Worm (Caenorhabditis elegans) whole organism, L1 larva: ENCODE measurements around the gene ttr-19.

Experiments
- C04F5.9 ChIP-seq: sonication (generic microtip); optimal IDR thresholded peaks from 2 replicates; lab custom pipeline; 2016; ENCODE audit warnings: missing genetic modification characterization, missing compliant biosample characterization
- C16A3.4 ChIP-seq: fragments of 150-350 bp; optimal IDR thresholded peaks from 2 replicates; lab custom pipeline; 2014; ENCODE audit warnings: missing biosample characterization, missing genetic modification characterization
- C34B4.2 ChIP-seq: sonication (generic microtip); optimal IDR thresholded peaks from 2 replicates; lab custom pipeline; 2017; ENCODE audit warnings: mild to moderate bottlenecking, missing genetic modification characterization, missing compliant biosample characterization
- Y116A8C.19 ChIP-seq: sonication (generic microtip); optimal IDR thresholded peaks from 2 replicates; lab custom pipeline; 2016; ENCODE audit warnings: missing compliant biosample characterization, missing genetic modification characterization, borderline replicate concordance
- aly-2 ChIP-seq: fragments of 150-350 bp; optimal IDR thresholded peaks from 2 replicates; lab custom pipeline; 2014; ENCODE audit warnings: missing biosample characterization, missing genetic modification characterization
- ama-1 ChIP-seq: fragments of 150-350 bp; optimal IDR thresholded peaks from 2 replicates; lab custom pipeline; 2014
- blmp-1 ChIP-seq: fragments of 150-350 bp; optimal IDR thresholded peaks from 2 replicates; lab custom pipeline; 2014; ENCODE audit warnings: missing biosample characterization, missing genetic modification characterization
- ceh-63 ChIP-seq: fragments of 200-800 bp; sonication (Bioruptor generic); optimal IDR thresholded peaks from 2 replicates; lab custom pipeline; 2018; ENCODE audit warnings: mild to moderate bottlenecking, missing genetic modification characterization, missing compliant biosample characterization
- ceh-8 ChIP-seq: fragments of 200-800 bp; sonication (Bioruptor generic); optimal IDR thresholded peaks from 2 replicates; lab custom pipeline; 2018; ENCODE audit warnings: mild to moderate bottlenecking, missing genetic modification characterization, moderate library complexity, missing compliant biosample characterization
- ceh-82 ChIP-seq, 3 experiments: fragments of 150-350 bp in 1 of 3; sonication (generic microtip) in 2 of 3; optimal IDR thresholded peaks; 2 replicates each; lab custom pipeline; 2014 to 2017; ENCODE audit warnings: missing biosample characterization in 3 of 3, missing genetic modification characterization in 3 of 3
- ceh-88 ChIP-seq: fragments of 200-800 bp; sonication (Bioruptor generic); IDR thresholded peaks from 2 replicates; pipeline ENCODE4 v1.3.6; 2022; ENCODE audit warnings: missing genetic modification characterization, missing compliant biosample characterization
- ceh-90 ChIP-seq: sonication (generic microtip); optimal IDR thresholded peaks from 2 replicates; lab custom pipeline; 2016; ENCODE audit warnings: missing genetic modification characterization, missing compliant biosample characterization
- ces-1 ChIP-seq: fragments of 150-350 bp; optimal IDR thresholded peaks from 2 replicates; lab custom pipeline; 2014; ENCODE audit warnings: missing biosample characterization, missing genetic modification reagents, missing genetic modification characterization
- dsc-1 ChIP-seq: sonication (generic microtip); optimal IDR thresholded peaks from 2 replicates; lab custom pipeline; 2016; ENCODE audit warnings: mild to moderate bottlenecking, missing genetic modification characterization, missing compliant biosample characterization
- efl-1 ChIP-seq, 4 experiments: fragments of 150-350 bp; optimal IDR thresholded peaks in 3 of 4; peaks in 1 of 4; 1 replicate in 1 of 4; 2 replicates in 3 of 4; lab custom pipeline; 2014; ENCODE audit warnings: missing biosample characterization in 2 of 4, missing genetic modification characterization in 2 of 4, missing genetic modification reagents in 2 of 4
- egl-13 ChIP-seq: sonication (generic microtip); optimal IDR thresholded peaks from 2 replicates; lab custom pipeline; 2016; ENCODE audit warnings: missing genotype, missing genetic modification reagents, missing genetic modification characterization, missing compliant biosample characterization
- ets-5 ChIP-seq: fragments of 200-800 bp; sonication (Bioruptor generic); IDR thresholded peaks from 2 replicates; pipeline ENCODE4 v1.3.6; 2022; ENCODE audit warnings: missing genetic modification characterization, missing compliant biosample characterization
- fkh-10 ChIP-seq: sonication (generic microtip); optimal IDR thresholded peaks from 2 replicates; lab custom pipeline; 2017; ENCODE audit warnings: missing biosample characterization, missing genetic modification reagents, missing genetic modification characterization
- fos-1 ChIP-seq: fragments of 150-350 bp; optimal IDR thresholded peaks from 2 replicates; lab custom pipeline; 2014; ENCODE audit warnings: missing biosample characterization, missing genetic modification characterization
- grh-1 ChIP-seq: fragments of 200-800 bp; sonication (Bioruptor generic); IDR thresholded peaks from 2 replicates; pipeline ENCODE4 v1.3.6; 2022; ENCODE audit warnings: missing genetic modification reagents, missing genetic modification characterization, missing compliant biosample characterization
- hlh-17 ChIP-seq: fragments of 200-800 bp; sonication (Bioruptor generic); optimal IDR thresholded peaks from 2 replicates; lab custom pipeline; 2018; ENCODE audit warnings: missing genetic modification characterization, mild to moderate bottlenecking, missing compliant biosample characterization, moderate library complexity, borderline replicate concordance
- jun-1 ChIP-seq: fragments of 150-350 bp; optimal IDR thresholded peaks from 2 replicates; lab custom pipeline; 2014; ENCODE audit warnings: missing biosample characterization, missing genetic modification reagents, missing genetic modification characterization
- lin-13 ChIP-seq: fragments of 150-350 bp; optimal IDR thresholded peaks from 2 replicates; lab custom pipeline; 2014; ENCODE audit warnings: missing biosample characterization, missing genetic modification reagents, missing genetic modification characterization
- lin-14 ChIP-seq: fragments of 200-800 bp; sonication (Bioruptor generic); optimal IDR thresholded peaks from 2 replicates; lab custom pipeline; 2018; ENCODE audit warnings: mild to moderate bottlenecking, missing genetic modification characterization, moderate library complexity, missing compliant biosample characterization
- lsy-2 ChIP-seq, 2 experiments: fragments of 150-350 bp; optimal IDR thresholded peaks; 2 replicates each; lab custom pipeline; 2014; ENCODE audit warnings: missing biosample characterization in 2 of 2, missing genetic modification characterization in 2 of 2
- mab-9 ChIP-seq: fragments of 200-800 bp; sonication (Bioruptor generic); IDR thresholded peaks from 2 replicates; pipeline ENCODE4 v1.3.6; 2022; ENCODE audit warnings: missing genetic modification reagents, missing genetic modification characterization, missing compliant biosample characterization
- mef-2 ChIP-seq: fragments of 150-350 bp; optimal IDR thresholded peaks from 2 replicates; lab custom pipeline; 2014; ENCODE audit warnings: missing biosample characterization, missing genetic modification characterization
- mep-1 ChIP-seq: fragments of 150-350 bp; optimal IDR thresholded peaks from 2 replicates; lab custom pipeline; 2014; ENCODE audit warnings: missing biosample characterization, missing genetic modification characterization
- nhr-12 ChIP-seq: sonication (generic microtip); optimal IDR thresholded peaks from 2 replicates; lab custom pipeline; 2017; ENCODE audit warnings: missing biosample characterization, missing genetic modification characterization
- nhr-19 ChIP-seq: fragments of 200-800 bp; sonication (Bioruptor generic); conservative IDR thresholded peaks from 2 replicates; pipeline ENCODE4 v1.3.6; 2022; ENCODE audit warnings: missing genetic modification characterization, missing compliant biosample characterization
- nhr-20 ChIP-seq: sonication (generic microtip); optimal IDR thresholded peaks from 2 replicates; lab custom pipeline; 2016; ENCODE audit warnings: mild to moderate bottlenecking, missing genetic modification characterization, missing compliant biosample characterization
- nhr-76 ChIP-seq: sonication (generic microtip); optimal IDR thresholded peaks from 2 replicates; lab custom pipeline; 2017; ENCODE audit warnings: missing biosample characterization, missing genetic modification characterization
- nhr-85 ChIP-seq: sonication (generic microtip); peaks from one replicate; lab custom pipeline; 2016; ENCODE audit warnings: missing genetic modification characterization, inconsistent platforms, missing compliant biosample characterization
- nhr-90 ChIP-seq: sonication (generic microtip); optimal IDR thresholded peaks from 2 replicates; lab custom pipeline; 2016; ENCODE audit warnings: mild to moderate bottlenecking, missing genetic modification characterization, missing compliant biosample characterization; ENCODE audit not compliant: poor library complexity
- pax-3 ChIP-seq: fragments of 200-800 bp; sonication (Bioruptor generic); optimal IDR thresholded peaks from 2 replicates; lab custom pipeline; 2018; ENCODE audit warnings: mild to moderate bottlenecking, missing genetic modification characterization, moderate library complexity, missing compliant biosample characterization
- rnt-1 ChIP-seq: sonication (generic microtip); optimal IDR thresholded peaks from 2 replicates; lab custom pipeline; 2016; ENCODE audit warnings: mild to moderate bottlenecking, missing genetic modification characterization, moderate library complexity, missing compliant biosample characterization
- skn-1 ChIP-seq: fragments of 150-350 bp; optimal IDR thresholded peaks from 2 replicates; lab custom pipeline; 2014; ENCODE audit warnings: missing biosample characterization, missing genetic modification characterization
- snpc-4 ChIP-seq: fragments of 150-350 bp; optimal IDR thresholded peaks from 2 replicates; lab custom pipeline; 2014; ENCODE audit warnings: missing biosample characterization, missing genetic modification characterization
- snu-23 ChIP-seq: sonication (generic microtip); optimal IDR thresholded peaks from 2 replicates; lab custom pipeline; 2016; ENCODE audit warnings: missing genetic modification characterization, missing compliant biosample characterization
- sptf-1 ChIP-seq: fragments of 150-350 bp; optimal IDR thresholded peaks from 2 replicates; lab custom pipeline; 2014; ENCODE audit warnings: missing biosample characterization, missing genetic modification characterization
- sup-37 ChIP-seq: fragments of 200-800 bp; sonication (Bioruptor generic); optimal IDR thresholded peaks from 2 replicates; lab custom pipeline; 2018; ENCODE audit warnings: mild to moderate bottlenecking, missing genetic modification characterization, missing compliant biosample characterization
- tbx-2 ChIP-seq: sonication (generic microtip); optimal IDR thresholded peaks from 2 replicates; lab custom pipeline; 2016; ENCODE audit warnings: missing genetic modification characterization, missing compliant biosample characterization
- tlp-1 ChIP-seq: fragments of 150-350 bp; optimal IDR thresholded peaks from 2 replicates; lab custom pipeline; 2014; ENCODE audit warnings: missing biosample characterization, missing genetic modification characterization
- unc-30 ChIP-seq: sonication (generic microtip); optimal IDR thresholded peaks from 2 replicates; lab custom pipeline; 2017; ENCODE audit warnings: missing biosample characterization, missing genetic modification characterization
- unc-62 ChIP-seq: fragments of 150-350 bp; optimal IDR thresholded peaks from 2 replicates; lab custom pipeline; 2014; ENCODE audit warnings: missing biosample characterization, missing genetic modification reagents, missing genetic modification characterization
- unc-86 ChIP-seq: sonication (generic microtip); optimal IDR thresholded peaks from 2 replicates; lab custom pipeline; 2016; ENCODE audit warnings: missing genetic modification characterization, missing compliant biosample characterization
- unc-98 ChIP-seq: fragments of 200-800 bp; sonication (Bioruptor generic); IDR thresholded peaks from 2 replicates; pipeline ENCODE4 v1.3.6; 2022; ENCODE audit warnings: missing genetic modification characterization, missing compliant biosample characterization
- vab-15 ChIP-seq: sonication (generic microtip); optimal IDR thresholded peaks from 2 replicates; lab custom pipeline; 2017; ENCODE audit warnings: missing genotype, mild to moderate bottlenecking, missing genetic modification characterization, missing compliant biosample characterization
- xbp-1 ChIP-seq: sonication (generic microtip); optimal IDR thresholded peaks from 2 replicates; lab custom pipeline; 2016; ENCODE audit warnings: missing genetic modification characterization, missing compliant biosample characterization
- zag-1 ChIP-seq: fragments of 150-350 bp; optimal IDR thresholded peaks from 2 replicates; lab custom pipeline; 2014; ENCODE audit warnings: missing biosample characterization, missing genetic modification characterization
- ztf-11 ChIP-seq, 2 experiments: sonication (generic microtip); optimal IDR thresholded peaks; 2 replicates each; lab custom pipeline; 2016 to 2017; ENCODE audit warnings: missing genetic modification characterization in 2 of 2, missing biosample characterization in 1 of 2, missing compliant biosample characterization in 1 of 2

The ttr-19 gene

DNA sequence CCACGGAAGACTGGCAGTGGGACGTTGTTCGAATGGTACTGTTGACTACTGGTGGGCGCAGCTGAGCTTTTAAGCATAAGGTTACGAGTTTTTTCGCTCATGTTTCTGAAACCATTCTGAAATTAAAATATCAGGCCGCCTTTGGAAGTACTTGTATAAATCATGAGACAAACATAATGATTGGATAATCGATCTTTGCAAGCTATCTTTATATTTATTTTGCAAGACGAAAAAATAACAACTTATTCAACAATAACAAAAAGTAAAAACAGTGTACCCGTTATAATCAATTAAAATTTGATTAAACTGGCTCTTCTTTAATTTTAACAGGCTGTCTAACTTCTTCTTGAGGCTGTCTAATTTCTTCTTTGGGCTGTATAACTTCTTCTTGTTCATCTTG, 21.8 kb downstream of the ttr-19 start, which contains the start of gene ZK856.16:
TSS of gene ZK856.16 (minus strand) at position 101 of the 400 bp plus-strand sequence.
- TF ChIP-seq nhr-19 (no peak), snu-23 (GFP tag; lab: Kevin White, UChicago) (no peak), grh-1 (no peak), nhr-20 (tag; lab: Kevin White, UChicago) (no peak), C16A3.4 (tag; lab: Kevin White, UChicago) (no peak), ceh-8 (GFP tag; lab: Kevin White, UChicago) (no peak)
- TF ChIP-seq, all 84 proteins: peak for 0

DNA sequence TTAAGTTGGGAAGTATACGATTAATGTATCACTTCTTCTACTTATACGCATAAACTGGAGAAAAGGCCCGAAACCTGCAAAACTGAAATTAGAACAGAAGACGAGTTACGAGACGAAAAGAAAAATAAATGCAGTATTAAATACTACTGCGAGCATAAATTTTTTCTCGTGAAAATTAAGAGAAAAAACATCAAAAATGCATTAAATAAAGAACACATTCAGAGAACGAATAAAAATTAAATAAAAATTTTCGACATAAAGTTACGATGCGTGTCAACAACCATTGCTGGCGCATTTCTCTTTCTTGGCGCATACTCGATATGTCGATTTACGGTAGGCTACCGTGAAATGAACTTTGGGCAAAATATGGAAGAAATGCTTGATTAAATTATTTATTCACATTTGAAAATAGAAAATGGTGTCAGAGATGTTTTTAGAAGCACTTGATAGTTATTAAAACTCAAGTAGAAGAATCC, 22.3 kb downstream of the ttr-19 start, which contains the start of the genes ZK856.19 and ZK856.11:
TSS of gene ZK856.19 (minus strand) at position 51 of the 476 bp plus-strand sequence.
TSS of gene ZK856.11 (minus strand) at position 76 of the 476 bp plus-strand sequence.
- TF ChIP-seq sup-37 (no peak), nhr-90 (tag; lab: Kevin White, UChicago) (peak; percentile 78), lin-13 (GFP tag; lab: Kevin White, UChicago) (peak; percentile 1), ceh-88 (no peak), nhr-12 (tag; lab: Kevin White, UChicago) (no peak), vab-15 (tag; lab: Kevin White, UChicago) (no peak), mep-1 (tag; lab: Kevin White, UChicago) (peak; percentile 88), aly-2 (tag; lab: Kevin White, UChicago) (peak; percentile 39), unc-86 (peak; percentile 54), skn-1 (peak; percentile 37), egl-13 (no peak), mab-9 (GFP tag; lab: Robert Waterston, UW) (no peak), C16A3.4 (tag; lab: Kevin White, UChicago) (peak; percentile 68), unc-62 (GFP tag; lab: Kevin White, UChicago) (no peak), C34B4.2 (tag; lab: Kevin White, UChicago) (no peak), ets-5 (GFP tag; lab: Robert Waterston, UW) (no peak), snu-23 (GFP tag; lab: Kevin White, UChicago) (peak; percentile 79), ces-1 (no peak), pax-3 (tag; lab: Kevin White, UChicago) (no peak), snpc-4 (peak; percentile 69), ceh-82 (tag; optimal IDR thresholded peaks at IDR 0.05; lab: Kevin White, UChicago) (peak; percentile 21 to 47 (median 40)), rnt-1 (tag; lab: Kevin White, UChicago) (peak; percentile 70), efl-1 (optimal IDR thresholded peaks at IDR 0.05; lab: Kevin White, UChicago) (peak; percentile 63 to 74), efl-1 (GFP tag; optimal IDR thresholded peaks at IDR 0.05 in 1 of 2; lab: Kevin White, UChicago) (peak; percentile 66 to 97), jun-1 (tag; lab: Kevin White, UChicago) (no peak), lsy-2 (tag; optimal IDR thresholded peaks at IDR 0.05; lab: Kevin White, UChicago) (peak; percentile 79 to 88), mef-2 (tag; lab: Kevin White, UChicago) (no peak), xbp-1 (peak; percentile 77), ceh-90 (tag; lab: Kevin White, UChicago) (no peak), Y116A8C.19 (no peak), nhr-20 (tag; lab: Kevin White, UChicago) (peak; percentile 78), C04F5.9 (tag; lab: Kevin White, UChicago) (no peak), tbx-2 (peak; percentile 78), nhr-19 (peak; percentile 75), unc-98 (GFP tag; lab: Robert Waterston, UW) (no peak), zag-1 (no peak), unc-30 (tag; lab: Kevin White, UChicago) (no peak), lin-14 (GFP tag; lab: Kevin White, UChicago) (peak; percentile 69), fkh-10 (no peak), dsc-1 (peak; percentile 69), nhr-76 (tag; lab: Kevin White, UChicago) (no peak), tlp-1 (tag; lab: Kevin White, UChicago) (no peak), ztf-11 (tag; optimal IDR thresholded peaks at IDR 0.05; lab: Kevin White, UChicago) (no peak), ama-1 (lab: Kevin White, UChicago) (peak; percentile 6), sptf-1 (tag; lab: Kevin White, UChicago) (no peak), blmp-1 (tag; lab: Kevin White, UChicago) (peak; percentile 76), nhr-85 (tag; lab: Kevin White, UChicago) (peak; percentile 86), hlh-17 (GFP tag; lab: Kevin White, UChicago) (no peak), ceh-63 (no peak), fos-1 (tag; lab: Kevin White, UChicago) (peak; percentile 27)
